Fruit fly (Drosophila melanogaster) whole organism, embryonic: Measurements from ENCODE around the gene Acat2.

Experiments used
- Aef1 ChIP-seq: fragments of 200-800 bp; sonication (Bioruptor generic); IDR thresholded peaks from 3 replicates; pipeline ENCODE4 v1.3.6; 2022; ENCODE audit warnings: missing biosample characterization, missing genetic modification characterization
- Atf3 ChIP-seq: fragments of 200-800 bp; sonication (Bioruptor generic); optimal IDR thresholded peaks from 3 replicates; lab custom pipeline; 2016; ENCODE audit warnings: missing biosample characterization, missing genetic modification characterization
- CG1024 ChIP-seq: fragments of 200-800 bp; sonication (Bioruptor generic); IDR thresholded peaks from 2 replicates; pipeline ENCODE4 v1.3.6; 2022; ENCODE audit warnings: missing biosample characterization, missing genetic modification characterization
- CG11695 ChIP-seq: fragments of 200-800 bp; sonication (Bioruptor generic); IDR thresholded peaks from 3 replicates; pipeline ENCODE4 v1.3.6; 2022; ENCODE audit warnings: missing biosample characterization, missing genetic modification characterization
- CG12299 ChIP-seq: fragments of 200-800 bp; sonication (Bioruptor generic); optimal IDR thresholded peaks from 2 replicates; lab custom pipeline; 2018; ENCODE audit warnings: missing biosample characterization, mild to moderate bottlenecking, missing genetic modification characterization
- CG14014 ChIP-seq: fragments of 200-800 bp; sonication (Bioruptor generic); IDR thresholded peaks from 2 replicates; pipeline ENCODE4 v1.3.6; 2022; ENCODE audit warnings: missing biosample characterization, missing genetic modification characterization
- CG14710 ChIP-seq: fragments of 200-800 bp; sonication (Bioruptor generic); optimal IDR thresholded peaks from 3 replicates; lab custom pipeline; 2019; ENCODE audit warnings: missing biosample characterization, mild to moderate bottlenecking, missing genetic modification characterization, moderate library complexity
- CG15696 ChIP-seq: fragments of 200-800 bp; sonication (Bioruptor generic); optimal IDR thresholded peaks from 2 replicates; lab custom pipeline; 2019; ENCODE audit warnings: missing biosample characterization, mild to moderate bottlenecking, missing genetic modification characterization, moderate library complexity
- CG17186 ChIP-seq: fragments of 200-800 bp; sonication (Bioruptor generic); optimal IDR thresholded peaks from 3 replicates; lab custom pipeline; 2017; ENCODE audit warnings: missing biosample characterization, missing genetic modification reagents, missing genetic modification characterization
- CG18764 ChIP-seq: fragments of 200-800 bp; sonication (Bioruptor generic); optimal IDR thresholded peaks from 3 replicates; lab custom pipeline; 2016; ENCODE audit warnings: missing biosample characterization, missing genetic modification characterization
- CG2712 ChIP-seq: fragments of 200-800 bp; optimal IDR thresholded peaks from 3 replicates; lab custom pipeline; 2019; ENCODE audit warnings: missing biosample characterization, mild to moderate bottlenecking, missing genetic modification characterization, moderate library complexity
- CG34422 ChIP-seq: fragments of 200-800 bp; sonication (Bioruptor generic); IDR thresholded peaks from 3 replicates; pipeline ENCODE4 v1.3.6; 2022; ENCODE audit warnings: missing biosample characterization, missing genetic modification characterization
- CG3847 ChIP-seq: fragments of 200-800 bp; sonication (Bioruptor generic); IDR thresholded peaks from 2 replicates; pipeline ENCODE4 v1.3.6; 2022; ENCODE audit warnings: missing biosample characterization, missing genetic modification characterization
- CG42726 ChIP-seq: fragments of 200-800 bp; sonication (Bioruptor generic); IDR thresholded peaks from 2 replicates; pipeline ENCODE4 v1.3.6; 2022; ENCODE audit warnings: missing biosample characterization, missing genetic modification characterization; ENCODE audit not compliant: partially characterized antibody
- CG4820 ChIP-seq: fragments of 200-800 bp; sonication (Bioruptor generic); optimal IDR thresholded peaks from 3 replicates; lab custom pipeline; 2016; ENCODE audit warnings: missing biosample characterization, missing genetic modification characterization
- CG5245 ChIP-seq: fragments of 200-800 bp; sonication (Bioruptor generic); optimal IDR thresholded peaks from 3 replicates; lab custom pipeline; 2016; ENCODE audit warnings: missing biosample characterization, missing genetic modification characterization
- CG6813 ChIP-seq: fragments of 200-800 bp; sonication (Bioruptor generic); optimal IDR thresholded peaks from 2 replicates; lab custom pipeline; 2017; ENCODE audit warnings: missing biosample characterization, missing genetic modification characterization, mild to moderate bottlenecking, moderate library complexity, missing genetic modification reagents
- CG7745 ChIP-seq: fragments of 200-800 bp; sonication (Bioruptor generic); optimal IDR thresholded peaks from 2 replicates; lab custom pipeline; 2018; ENCODE audit warnings: missing biosample characterization, mild to moderate bottlenecking, missing genetic modification characterization, moderate library complexity
- CG8359 ChIP-seq: fragments of 200-800 bp; sonication (Bioruptor generic); optimal IDR thresholded peaks from 2 replicates; lab custom pipeline; 2017; ENCODE audit warnings: missing biosample characterization, mild to moderate bottlenecking, missing genetic modification characterization, borderline replicate concordance
- CG8765 ChIP-seq: fragments of 200-800 bp; sonication (Bioruptor generic); IDR thresholded peaks from 2 replicates; pipeline ENCODE4 v1.3.6; 2022; ENCODE audit warnings: missing biosample characterization, missing genetic modification characterization
- Dfd ChIP-seq, 2 experiments: fragments of >200 bp; optimal IDR thresholded peaks; 2 replicates each; lab custom pipeline; 2017; ENCODE audit warnings: missing biosample characterization in 2 of 2, missing genetic modification characterization in 2 of 2
- Fer3 ChIP-seq: fragments of 200-800 bp; sonication (Bioruptor generic); optimal IDR thresholded peaks from 2 replicates; lab custom pipeline; 2018; ENCODE audit warnings: missing biosample characterization, mild to moderate bottlenecking, missing genetic modification characterization, moderate library complexity
- Gug ChIP-seq: fragments of 200-800 bp; sonication (Bioruptor generic); IDR thresholded peaks from 4 replicates; pipeline ENCODE4 v1.3.6; 2022; ENCODE audit warnings: missing biosample characterization, missing genetic modification characterization
- Hr3 ChIP-seq: fragments of 200-800 bp; sonication (Bioruptor generic); optimal IDR thresholded peaks from 3 replicates; lab custom pipeline; 2016; ENCODE audit warnings: missing biosample characterization, missing genetic modification characterization
- Jarid2 ChIP-seq: fragments of 200-800 bp; sonication (Bioruptor generic); optimal IDR thresholded peaks from 3 replicates; lab custom pipeline; 2017; ENCODE audit warnings: mild to moderate bottlenecking, missing biosample characterization, missing genetic modification reagents, missing genetic modification characterization
- Mes4 ChIP-seq: fragments of 200-800 bp; sonication (Bioruptor generic); optimal IDR thresholded peaks from 2 replicates; lab custom pipeline; 2016; ENCODE audit warnings: missing biosample characterization, missing genetic modification characterization
- Side ChIP-seq: fragments of 200-800 bp; sonication (Bioruptor generic); optimal IDR thresholded peaks from 2 replicates; lab custom pipeline; 2016; ENCODE audit warnings: missing biosample characterization, missing genetic modification characterization
- Xrp1 ChIP-seq: fragments of 200-800 bp; sonication (Bioruptor generic); IDR thresholded peaks from 2 replicates; pipeline ENCODE4 v1.3.6; 2022; ENCODE audit warnings: missing biosample characterization, missing genetic modification characterization
- abd-A ChIP-seq: fragments of 200-800 bp; sonication (Bioruptor generic); optimal IDR thresholded peaks from 3 replicates; lab custom pipeline; 2019; ENCODE audit warnings: missing biosample characterization, mild to moderate bottlenecking, missing genetic modification characterization, moderate library complexity
- bbx ChIP-seq: fragments of 200-800 bp; sonication (Bioruptor generic); IDR thresholded peaks from 2 replicates; pipeline ENCODE4 v1.3.6; 2022; ENCODE audit warnings: missing biosample characterization, missing genetic modification characterization; ENCODE audit not compliant: partially characterized antibody
- crc ChIP-seq: fragments of 200-800 bp; sonication (Bioruptor generic); optimal IDR thresholded peaks from 2 replicates; lab custom pipeline; 2016; ENCODE audit warnings: missing biosample characterization, missing genetic modification characterization
- danr ChIP-seq: fragments of 200-800 bp; sonication (Bioruptor generic); IDR thresholded peaks from 2 replicates; pipeline ENCODE4 v1.3.6; 2022; ENCODE audit warnings: missing biosample characterization, missing genetic modification characterization
- gsb ChIP-seq: fragments of 200-800 bp; sonication (Bioruptor generic); IDR thresholded peaks from 2 replicates; pipeline ENCODE4 v1.3.6; 2022; ENCODE audit warnings: missing biosample characterization, missing genetic modification characterization
- luna ChIP-seq: fragments of 200-800 bp; sonication (Bioruptor generic); optimal IDR thresholded peaks from 2 replicates; lab custom pipeline; 2016; ENCODE audit warnings: missing biosample characterization, missing genetic modification characterization
- odd ChIP-seq: fragments of 200-800 bp; sonication (Bioruptor generic); optimal IDR thresholded peaks from 2 replicates; lab custom pipeline; 2017; ENCODE audit warnings: missing biosample characterization, mild to moderate bottlenecking, missing genetic modification characterization
- pho ChIP-seq: fragments of 200-800 bp; sonication (Bioruptor generic); optimal IDR thresholded peaks from 2 replicates; lab custom pipeline; 2016; ENCODE audit warnings: missing biosample characterization, missing genetic modification characterization
- pita ChIP-seq: fragments of 200-800 bp; sonication (Bioruptor generic); optimal IDR thresholded peaks from 2 replicates; lab custom pipeline; 2017; ENCODE audit warnings: missing biosample characterization, mild to moderate bottlenecking, missing genetic modification characterization
- prd ChIP-seq, 3 experiments: fragments of >200 bp in 2 of 3; fragments of 200-800 bp in 1 of 3; sonication (Bioruptor generic) in 1 of 3; optimal IDR thresholded peaks in 2 of 3; IDR thresholded peaks in 1 of 3; 2 replicates in 2 of 3; 3 replicates in 1 of 3; pipeline versions ENCODE4 v1.3.6 to Lab custom; 2017 to 2022; ENCODE audit warnings: missing biosample characterization in 1 of 3, missing genetic modification characterization in 1 of 3
- ranshi ChIP-seq: fragments of 200-800 bp; sonication (Bioruptor generic); IDR thresholded peaks from 2 replicates; pipeline ENCODE4 v1.3.6; 2022; ENCODE audit warnings: missing biosample characterization, missing genetic modification characterization
- ro ChIP-seq: fragments of 200-800 bp; sonication (Bioruptor generic); IDR thresholded peaks from 2 replicates; pipeline ENCODE4 v1.3.6; 2022; ENCODE audit warnings: missing biosample characterization, missing genetic modification characterization
- scrt ChIP-seq: fragments of 200-800 bp; sonication (Bioruptor generic); optimal IDR thresholded peaks from 2 replicates; lab custom pipeline; 2018; ENCODE audit warnings: missing biosample characterization, mild to moderate bottlenecking, missing genetic modification characterization, moderate library complexity
- sima ChIP-seq: fragments of 200-800 bp; sonication (Bioruptor generic); optimal IDR thresholded peaks from 2 replicates; lab custom pipeline; 2016; ENCODE audit warnings: missing biosample characterization, missing genetic modification characterization
- sna ChIP-seq: fragments of 200-800 bp; sonication (Bioruptor generic); IDR thresholded peaks from 2 replicates; pipeline ENCODE4 v1.3.6; 2022; ENCODE audit warnings: missing biosample characterization, missing genetic modification characterization; ENCODE audit not compliant: partially characterized antibody
- ssp ChIP-seq: fragments of 200-800 bp; sonication (Bioruptor generic); IDR thresholded peaks from 2 replicates; pipeline ENCODE4 v1.3.6; 2022; ENCODE audit warnings: missing biosample characterization, missing genetic modification characterization
- ttk ChIP-seq: fragments of 200-800 bp; sonication (Bioruptor generic); IDR thresholded peaks from 2 replicates; pipeline ENCODE4 v2.1.2; 2022; ENCODE audit warnings: missing biosample characterization, missing genetic modification characterization
- tx ChIP-seq: fragments of 200-800 bp; sonication (Bioruptor generic); optimal IDR thresholded peaks from 2 replicates; lab custom pipeline; 2016; ENCODE audit warnings: missing biosample characterization, missing genetic modification characterization
- vnd ChIP-seq: fragments of 200-800 bp; sonication (Bioruptor generic); IDR thresholded peaks from 3 replicates; pipeline ENCODE4 v1.3.6; 2022; ENCODE audit warnings: missing biosample characterization, missing genetic modification characterization; ENCODE audit not compliant: partially characterized antibody
- wor ChIP-seq: fragments of 200-800 bp; sonication (Bioruptor generic); IDR thresholded peaks from 2 replicates; pipeline ENCODE4 v1.3.6; 2022; ENCODE audit warnings: missing biosample characterization, missing genetic modification characterization

The Acat2 gene

dm6 chr3L:1313039-1313766, 10.5 kb downstream of the Acat2 start, which contains the start of the genes sturkopf and Herc4 (continued):
- peak; percentile 89 for TF ChIP-seq pho
- peak; percentile 62 for TF ChIP-seq CG3847 (GFP tag; lab: Robert Waterston, UW)
- TF ChIP-seq pita (GFP tag; lab: Kevin White, UChicago): no peak
- peak; percentile 81 for TF ChIP-seq luna (GFP tag; lab: Kevin White, UChicago)
- peak; percentile 8 for TF ChIP-seq sima
- peak; percentile 41 for TF ChIP-seq Fer3 (tag; lab: Kevin White, UChicago)
- TF ChIP-seq CG15696: peak; percentile 24
- TF ChIP-seq CG7745 (tag; lab: Kevin White, UChicago): no peak
- no peak for TF ChIP-seq vnd (GFP tag; lab: Robert Waterston, UW)
- TF ChIP-seq CG1024 (GFP tag; lab: Robert Waterston, UW): 0 out of 2 replicates have a peak, but pooled peaks have one; percentile 7
- TF ChIP-seq odd: no peak
- TF ChIP-seq CG2712 (tag; lab: Kevin White, UChicago): peak; percentile 73
- TF ChIP-seq wor (GFP tag; lab: Robert Waterston, UW): no peak
- peak; percentile 42 for TF ChIP-seq CG14014 (GFP tag; lab: Robert Waterston, UW)
- peak; percentile 43 for TF ChIP-seq ranshi (GFP tag; lab: Robert Waterston, UW)
- peak; percentile 48 for TF ChIP-seq Mes4 (GFP tag; lab: Kevin White, UChicago)
- no peak for TF ChIP-seq CG12299 (tag; lab: Kevin White, UChicago)
- TF ChIP-seq CG8359 (GFP tag; lab: Kevin White, UChicago): no peak
- peak; percentile 11 for TF ChIP-seq CG5245
- TF ChIP-seq Gug: peak; percentile 62; the same call in 3 of the 4 replicates
- no peak for TF ChIP-seq CG6813 (GFP tag; lab: Kevin White, UChicago)
- TF ChIP-seq abd-A (tag; lab: Kevin White, UChicago): no peak
- no peak for TF ChIP-seq CG17186 (GFP tag; lab: Kevin White, UChicago)
- 0 out of 2 replicates have a peak, but pooled peaks have one; percentile 16 for TF ChIP-seq ssp (GFP tag; lab: Robert Waterston, UW)
- peak; percentile 42 for TF ChIP-seq CG4820 (GFP tag; lab: Kevin White, UChicago)
- TF ChIP-seq Xrp1 (GFP tag; lab: Robert Waterston, UW): 0 out of 2 replicates have a peak, but pooled peaks have one; percentile 46
- no peak for TF ChIP-seq Jarid2 (GFP tag; lab: Kevin White, UChicago)
- peak; percentile 50 for TF ChIP-seq Atf3 (GFP tag; lab: Kevin White, UChicago)
- no peak; the same call in 1 of the 2 replicates for TF ChIP-seq CG8765
- TF ChIP-seq ro (GFP tag; lab: Robert Waterston, UW): peak; percentile 7; the same call in 1 of the 2 replicates
- TF ChIP-seq danr (GFP tag; lab: Robert Waterston, UW): peak; percentile 43; the same call in 1 of the 2 replicates
- no peak for TF ChIP-seq sna (GFP tag; lab: Robert Waterston, UW)
- peak; percentile 69 for TF ChIP-seq tx (GFP tag; lab: Kevin White, UChicago)
- peak; percentile 39; the same call in 1 of the 2 replicates for TF ChIP-seq ttk (GFP tag; lab: Robert Waterston, UW)
- peak; percentile 89 for TF ChIP-seq Side (GFP tag; lab: Kevin White, UChicago)
- peak; percentile 76 for TF ChIP-seq CG14710
- peak; percentile 72 for TF ChIP-seq Hr3 (GFP tag; lab: Kevin White, UChicago)
- 0 out of 2 replicates have a peak, but pooled peaks have one; percentile 7 for TF ChIP-seq bbx
- TF ChIP-seq CG11695 (GFP tag; lab: Robert Waterston, UW): peak; percentile 40; the same call in 1 of the 3 replicates
- TF ChIP-seq Aef1 (GFP tag; lab: Robert Waterston, UW): peak; percentile 65
- TF ChIP-seq crc (GFP tag; lab: Kevin White, UChicago): peak; percentile 78
- peak; percentile 7; the same call in 1 of the 3 replicates for TF ChIP-seq CG34422 (GFP tag; lab: Robert Waterston, UW)
- TF ChIP-seq Dfd (GFP tag; optimal IDR thresholded peaks at IDR 0.05; lab: Kevin White, UChicago): peak in 1 of 2 experiments; percentile 9
- TF ChIP-seq CG18764: no peak
- TF ChIP-seq CG42726 (GFP tag; lab: Robert Waterston, UW): no peak
- peak; percentile 39; the same call in 1 of the 2 replicates for TF ChIP-seq gsb (GFP tag; lab: Robert Waterston, UW)
- no peak for TF ChIP-seq scrt
- no peak for TF ChIP-seq prd (optimal IDR thresholded peaks at IDR 0.05; lab: Kevin White, UChicago)
- TF ChIP-seq prd (GFP tag; IDR thresholded peaks at IDR 0.05; lab: Robert Waterston, UW): peak; percentile 62; the same call in 2 of the 3 replicates
